Fruit fly (Drosophila melanogaster) whole organism, adult: ENCODE measurements around the gene comm3.

Experiments
- CG11617 ChIP-seq: fragments of 200-800 bp; sonication (Bioruptor generic); optimal IDR thresholded peaks from 2 replicates; lab custom pipeline; 2017; ENCODE audit warnings: mild to moderate bottlenecking, missing biosample characterization, missing genetic modification reagents, missing genetic modification characterization
- CG14711 ChIP-seq: fragments of 200-800 bp; sonication (Bioruptor generic); optimal IDR thresholded peaks from 2 replicates; lab custom pipeline; 2018; ENCODE audit warnings: missing biosample characterization, mild to moderate bottlenecking, missing genetic modification characterization, moderate library complexity
- CG1620 ChIP-seq: fragments of 200-800 bp; sonication (Bioruptor generic); optimal IDR thresholded peaks from 2 replicates; lab custom pipeline; 2016; ENCODE audit warnings: missing biosample characterization, missing genetic modification characterization
- CG7045 ChIP-seq: fragments of 200-800 bp; sonication (Bioruptor generic); optimal IDR thresholded peaks from 2 replicates; lab custom pipeline; 2017; ENCODE audit warnings: missing biosample characterization, mild to moderate bottlenecking, missing genetic modification characterization
- CG7101 ChIP-seq: fragments of 200-800 bp; sonication (Bioruptor generic); optimal IDR thresholded peaks from 2 replicates; lab custom pipeline; 2018; ENCODE audit warnings: missing biosample characterization, mild to moderate bottlenecking, missing genetic modification characterization, moderate library complexity
- Clk ChIP-seq: fragments of 200-800 bp; sonication (Bioruptor generic); optimal IDR thresholded peaks from 2 replicates; lab custom pipeline; 2017; ENCODE audit warnings: missing biosample characterization, missing genetic modification characterization
- Crg-1 ChIP-seq: fragments of 200-800 bp; sonication (Bioruptor generic); optimal IDR thresholded peaks from 2 replicates; lab custom pipeline; 2016; ENCODE audit warnings: missing biosample characterization, missing genetic modification characterization
- Hr96 ChIP-seq: fragments of 200-800 bp; sonication (Bioruptor generic); optimal IDR thresholded peaks from 2 replicates; lab custom pipeline; 2016; ENCODE audit warnings: missing biosample characterization, missing genetic modification characterization
- cic ChIP-seq: fragments of 200-800 bp; sonication (Bioruptor generic); optimal IDR thresholded peaks from 2 replicates; lab custom pipeline; 2017; ENCODE audit warnings: missing biosample characterization, mild to moderate bottlenecking, missing genetic modification characterization, moderate library complexity
- cnc ChIP-seq, 2 experiments: fragments of >200 bp; optimal IDR thresholded peaks; 2 replicates each; lab custom pipeline; 2017
- kay ChIP-seq: fragments of 200-800 bp; sonication (Bioruptor generic); peaks from one replicate; lab custom pipeline; 2016; ENCODE audit warnings: missing biosample characterization, missing genetic modification characterization, borderline replicate concordance
- pad ChIP-seq: fragments of 200-800 bp; sonication (Bioruptor generic); optimal IDR thresholded peaks from 3 replicates; lab custom pipeline; 2017; ENCODE audit warnings: missing biosample characterization, missing genetic modification characterization, mild to moderate bottlenecking, moderate library complexity, missing genetic modification reagents
- tj ChIP-seq: fragments of 200-800 bp; sonication (Bioruptor generic); optimal IDR thresholded peaks from 3 replicates; lab custom pipeline; 2017; ENCODE audit warnings: missing biosample characterization, mild to moderate bottlenecking, missing genetic modification characterization, moderate library complexity
- toe ChIP-seq: fragments of 200-800 bp; sonication (Bioruptor generic); optimal IDR thresholded peaks from 2 replicates; lab custom pipeline; 2016; ENCODE audit warnings: missing biosample characterization, missing genetic modification characterization

DNA sequence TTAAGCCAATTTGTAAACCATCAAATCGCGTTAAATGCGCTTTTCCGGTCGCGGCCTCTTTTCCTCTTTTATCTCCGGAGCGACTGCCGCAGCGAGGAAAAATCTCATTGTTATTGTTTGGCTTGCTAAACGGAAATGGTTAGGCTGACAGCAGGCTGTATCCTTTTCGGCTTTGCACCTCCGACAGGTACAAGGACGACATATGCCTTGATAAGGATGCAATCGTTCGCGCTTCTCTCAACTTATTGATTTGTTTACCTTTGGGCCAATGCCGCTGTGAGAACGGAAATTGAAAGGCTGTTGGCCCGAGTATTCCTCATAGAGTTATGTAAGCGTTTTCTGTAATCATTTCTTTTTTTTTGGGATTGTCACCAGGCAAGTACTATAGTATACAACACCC, 9.0 kb downstream of the comm3 start:
- TF ChIP-seq cic, result no peak
- no peak for TF ChIP-seq CG7101 (tag; lab: Kevin White, UChicago)
- no peak for TF ChIP-seq tj
- TF ChIP-seq CG14711 (tag; lab: Kevin White, UChicago), result no peak
- TF ChIP-seq Clk (GFP tag; lab: Kevin White, UChicago), result no peak
- no peak for TF ChIP-seq cnc (optimal IDR thresholded peaks at IDR 0.05; lab: Kevin White, UChicago)
- no peak for TF ChIP-seq Hr96 (GFP tag; lab: Kevin White, UChicago)
- no peak for TF ChIP-seq CG11617 (GFP tag; lab: Kevin White, UChicago)
- TF ChIP-seq toe (GFP tag; lab: Kevin White, UChicago), result no peak
- TF ChIP-seq Crg-1, result no peak
- no peak for TF ChIP-seq kay (GFP tag; lab: Kevin White, UChicago)
- no peak for TF ChIP-seq CG7045 (GFP tag; lab: Kevin White, UChicago)
- no peak for TF ChIP-seq pad (GFP tag; lab: Kevin White, UChicago)
- no peak for TF ChIP-seq CG1620 (GFP tag; lab: Kevin White, UChicago)
